Fruit fly (Drosophila melanogaster) Kc167 (cell line): ENCODE data around the gene CG11698.

ENCODE experiments used
- h ChIP-seq: fragments of >200 bp; optimal IDR thresholded peaks from 3 replicates; lab custom pipeline; 2018; ENCODE audit warnings: missing external identifiers
- insv ChIP-seq: fragments of >200 bp; optimal IDR thresholded peaks from 3 replicates; lab custom pipeline; 2018; ENCODE audit warnings: missing external identifiers
- psq ChIP-seq: fragments of >200 bp; optimal IDR thresholded peaks from 2 replicates; lab custom pipeline; 2017; ENCODE audit warnings: missing external identifiers
- ttk ChIP-seq: sonication (Bioruptor generic); optimal IDR thresholded peaks from 2 replicates; lab custom pipeline; 2017; ENCODE audit warnings: missing external identifiers

dm6 chr3R:8340675-8341275 is 28.8 kb downstream of the CG11698 start, which contains the start of the genes COX7A and Arl2:
- TF ChIP-seq psq (lab: Kevin White, UChicago) (no peak), insv (lab: Kevin White, UChicago) (no peak), ttk (lab: Kevin White, UChicago) (no peak), h (lab: Kevin White, UChicago) (no peak)
